Fruit fly (Drosophila melanogaster) whole organism: ENCODE results near the gene muc.

Experiments
- CG8478 ChIP-seq: fragments of >200 bp; optimal IDR thresholded peaks from 2 replicates; lab custom pipeline; 2018; ENCODE audit warnings: inconsistent platforms
- Dll ChIP-seq: fragments of >200 bp; optimal IDR thresholded peaks from 2 replicates; lab custom pipeline; 2017
- EcR ChIP-seq, 2 experiments: fragments of >200 bp; optimal IDR thresholded peaks; 2 replicates each; lab custom pipeline; 2017; ENCODE audit warnings: missing biosample characterization in 2 of 2, missing genetic modification characterization in 2 of 2, missing genetic modification reagents in 2 of 2
- pan ChIP-seq: fragments of >200 bp; optimal IDR thresholded peaks from 2 replicates; lab custom pipeline; 2017
- psq ChIP-seq: fragments of >200 bp; optimal IDR thresholded peaks from 2 replicates; lab custom pipeline; 2017
- usp ChIP-seq: fragments of >200 bp; optimal IDR thresholded peaks from 2 replicates; lab custom pipeline; 2017; ENCODE audit warnings: missing biosample characterization, missing genetic modification characterization, mixed read lengths

muc gene

dm6 chr2L:7424282-7424905 lies 2.3 kb upstream of the muc start:
- TF ChIP-seq psq (lab: Kevin White, UChicago) (no peak), EcR (GFP tag; optimal IDR thresholded peaks at IDR 0.05; lab: Kevin White, UChicago) (no peak), Dll (no peak), CG8478 (peak; percentile 16), usp (GFP tag; lab: Kevin White, UChicago) (no peak)

DNA sequence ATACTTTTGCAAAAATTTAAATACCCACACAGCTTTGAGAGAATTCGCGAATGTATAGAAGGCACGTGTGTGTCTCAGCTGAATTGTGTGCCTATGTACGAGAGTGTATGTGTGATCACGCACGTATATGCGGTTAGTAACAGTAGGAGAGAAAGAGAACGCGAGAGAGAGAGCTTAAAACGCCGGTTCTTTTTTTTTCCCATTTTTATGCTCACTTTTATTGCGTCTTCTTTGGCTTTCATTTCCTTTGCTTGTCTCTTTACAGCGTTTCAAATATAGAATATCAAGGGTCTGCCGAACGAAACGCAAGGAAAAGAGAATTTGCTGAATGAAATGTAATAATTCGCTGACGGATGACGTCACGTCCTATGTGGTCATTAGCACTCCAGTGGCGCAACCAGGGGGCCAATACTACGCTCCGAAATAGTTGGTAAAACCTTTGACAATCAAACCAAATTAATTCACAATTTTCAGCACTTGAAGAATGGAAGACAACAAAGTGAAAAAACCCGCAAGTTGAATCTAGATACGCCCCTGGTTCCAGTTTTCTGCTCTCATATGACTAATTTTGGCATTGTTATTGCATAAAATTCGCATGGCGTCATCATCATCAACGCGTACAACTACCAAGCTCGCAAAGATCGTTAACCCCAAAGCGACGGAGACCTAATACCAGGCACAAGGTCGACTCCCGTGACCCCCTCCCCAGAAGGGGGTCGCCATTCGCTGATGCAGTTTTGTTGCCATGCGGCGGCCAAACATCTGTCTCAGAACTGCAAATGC lies 1.6 kb upstream of the muc start:
- TF ChIP-seq CG8478 (no peak), EcR (GFP tag; optimal IDR thresholded peaks at IDR 0.05; lab: Kevin White, UChicago) (peak in 1 of 2 experiments; percentile 64), pan (lab: Kevin White, UChicago) (no peak), usp (GFP tag; lab: Kevin White, UChicago) (no peak), psq (lab: Kevin White, UChicago) (peak; percentile 19)

DNA sequence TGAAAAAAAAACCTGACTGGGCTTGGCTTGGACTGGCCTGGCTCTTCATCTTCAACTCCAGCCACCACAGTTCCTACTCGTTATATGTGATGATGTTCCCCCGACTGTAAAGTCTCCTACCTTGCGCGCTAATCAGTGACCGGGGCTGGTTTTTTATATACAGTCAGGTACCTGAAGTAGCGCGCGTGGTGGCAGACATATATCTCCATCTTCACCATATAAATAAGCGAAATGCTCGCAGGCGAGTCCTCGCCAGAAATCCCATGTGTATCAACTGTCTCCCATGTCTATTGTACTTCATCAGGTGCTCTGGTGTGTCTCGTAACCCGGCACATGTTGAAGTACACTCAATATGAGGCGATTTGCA lies 993 bp upstream of the muc start:
- TF ChIP-seq usp (GFP tag; lab: Kevin White, UChicago) = no peak
- TF ChIP-seq EcR (GFP tag; optimal IDR thresholded peaks at IDR 0.05; lab: Kevin White, UChicago) = no peak
- no peak for TF ChIP-seq Dll
- TF ChIP-seq psq (lab: Kevin White, UChicago) = no peak
- TF ChIP-seq pan (lab: Kevin White, UChicago) = no peak
- TF ChIP-seq CG8478 = no peak

DNA sequence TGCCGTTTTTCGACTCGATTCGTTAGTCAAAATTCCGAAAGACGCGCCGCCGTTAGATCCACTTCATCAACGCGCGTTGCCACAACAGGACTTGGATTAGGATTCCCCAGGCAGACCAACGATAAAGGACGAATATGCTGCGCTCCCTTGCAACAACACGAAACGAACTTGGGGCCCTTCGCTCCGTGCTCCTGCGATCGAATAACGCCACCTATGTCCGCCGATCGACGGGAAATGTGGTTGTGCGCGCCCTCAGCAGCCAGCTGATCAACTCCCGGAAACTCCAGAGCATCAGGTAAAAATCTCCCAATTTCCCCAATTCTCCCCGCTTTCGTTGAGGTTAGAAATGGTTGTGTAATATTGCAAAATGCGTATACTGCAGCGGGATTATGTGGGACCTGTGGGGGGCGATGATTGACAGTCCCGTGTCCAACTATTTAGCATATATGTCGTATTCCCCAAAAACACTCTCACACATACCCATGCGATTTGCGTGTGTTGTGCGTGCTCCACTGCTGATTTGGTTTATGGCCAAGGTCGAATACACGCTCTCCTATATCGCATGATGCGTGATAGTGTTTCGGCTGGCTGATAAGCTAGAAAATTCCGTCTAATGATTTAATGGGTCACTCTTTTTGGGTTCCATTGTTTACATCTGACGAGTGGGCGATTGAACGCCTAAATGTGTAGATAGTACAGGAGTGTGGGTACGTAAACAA lies 560 bp downstream of the muc start:
- TF ChIP-seq psq (lab: Kevin White, UChicago) = no peak
- TF ChIP-seq usp (GFP tag; lab: Kevin White, UChicago) = no peak
- no peak for TF ChIP-seq EcR (GFP tag; optimal IDR thresholded peaks at IDR 0.05; lab: Kevin White, UChicago)
- no peak for TF ChIP-seq Dll
- TF ChIP-seq CG8478 = no peak
- TF ChIP-seq pan (lab: Kevin White, UChicago) = no peak

DNA sequence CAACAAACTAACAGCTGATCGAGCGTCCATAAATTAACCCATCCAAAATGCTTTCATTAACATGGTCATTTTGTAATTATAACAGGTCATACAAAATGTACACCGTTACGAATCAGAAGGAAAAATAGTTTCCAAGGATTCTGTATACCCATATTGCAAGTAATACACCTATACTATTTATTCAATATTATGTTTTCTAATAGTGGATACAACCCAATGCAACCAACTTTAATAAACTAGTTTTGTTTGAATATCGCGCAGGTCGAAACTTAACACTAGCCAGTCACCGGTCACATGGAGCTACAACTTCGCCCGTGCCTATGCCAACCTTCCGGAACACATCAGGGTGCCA lies 1.1 kb downstream of the muc start:
- TF ChIP-seq pan (lab: Kevin White, UChicago) (peak; percentile 51), usp (GFP tag; lab: Kevin White, UChicago) (no peak)

DNA sequence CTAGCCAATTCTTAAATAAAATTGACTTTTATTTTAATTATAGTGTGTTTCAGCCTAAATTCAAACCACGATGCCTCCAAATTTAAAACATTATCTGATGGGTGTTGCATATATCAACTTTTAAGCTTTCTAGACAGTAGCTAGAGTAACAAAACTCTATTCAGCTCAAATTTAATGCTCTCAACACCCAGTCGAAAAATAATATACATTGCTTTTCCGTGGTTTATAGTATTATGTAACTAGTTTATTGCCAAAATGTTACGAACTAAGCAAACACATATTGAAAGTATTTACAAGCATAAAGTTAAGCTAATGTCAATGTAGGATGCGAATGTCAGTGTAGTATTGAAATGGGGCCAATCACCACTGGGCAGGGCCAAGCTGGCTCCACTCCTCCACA lies 3.6 kb downstream of the muc start:
- TF ChIP-seq psq (lab: Kevin White, UChicago) (no peak), EcR (GFP tag; optimal IDR thresholded peaks at IDR 0.05; lab: Kevin White, UChicago) (no peak), Dll (no peak), usp (GFP tag; lab: Kevin White, UChicago) (no peak), CG8478 (no peak), pan (lab: Kevin White, UChicago) (no peak)

DNA sequence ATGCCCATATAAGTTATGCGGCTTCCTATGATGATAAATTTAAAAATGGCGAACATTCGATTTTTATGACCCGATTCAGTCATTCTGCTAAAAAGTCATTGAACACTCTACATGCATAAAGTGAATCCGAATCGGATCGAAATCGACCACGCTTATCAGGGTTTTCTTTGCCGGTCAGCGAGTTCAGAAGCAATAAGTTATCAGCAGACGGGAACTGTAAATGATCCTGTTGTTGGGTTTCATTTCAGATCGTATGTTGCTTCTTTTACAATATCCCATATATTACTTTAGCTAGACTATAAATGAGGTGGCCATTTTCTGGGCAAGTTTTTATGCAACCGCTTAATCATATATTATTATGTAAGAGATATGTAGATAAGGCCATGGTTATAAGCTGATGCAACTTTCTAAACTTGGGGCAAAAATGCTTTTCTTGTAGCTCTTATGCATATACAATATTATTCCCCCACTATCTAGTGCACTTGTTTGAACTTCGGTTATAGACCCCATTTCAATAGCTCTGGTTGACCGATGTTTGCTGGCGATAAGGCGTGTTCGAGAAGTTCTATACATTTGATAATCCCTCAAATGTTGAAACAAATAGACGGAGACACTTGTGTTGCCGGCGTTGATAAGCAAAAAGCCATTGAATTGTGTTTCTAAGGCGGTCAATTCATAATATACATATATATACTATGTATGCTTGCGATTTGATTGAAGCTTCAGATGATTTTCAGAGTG lies 5.4 kb downstream of the muc start:
- TF ChIP-seq psq (lab: Kevin White, UChicago) (no peak), pan (lab: Kevin White, UChicago) (no peak), CG8478 (no peak), Dll (no peak), EcR (GFP tag; optimal IDR thresholded peaks at IDR 0.05; lab: Kevin White, UChicago) (no peak), usp (GFP tag; lab: Kevin White, UChicago) (no peak)

DNA sequence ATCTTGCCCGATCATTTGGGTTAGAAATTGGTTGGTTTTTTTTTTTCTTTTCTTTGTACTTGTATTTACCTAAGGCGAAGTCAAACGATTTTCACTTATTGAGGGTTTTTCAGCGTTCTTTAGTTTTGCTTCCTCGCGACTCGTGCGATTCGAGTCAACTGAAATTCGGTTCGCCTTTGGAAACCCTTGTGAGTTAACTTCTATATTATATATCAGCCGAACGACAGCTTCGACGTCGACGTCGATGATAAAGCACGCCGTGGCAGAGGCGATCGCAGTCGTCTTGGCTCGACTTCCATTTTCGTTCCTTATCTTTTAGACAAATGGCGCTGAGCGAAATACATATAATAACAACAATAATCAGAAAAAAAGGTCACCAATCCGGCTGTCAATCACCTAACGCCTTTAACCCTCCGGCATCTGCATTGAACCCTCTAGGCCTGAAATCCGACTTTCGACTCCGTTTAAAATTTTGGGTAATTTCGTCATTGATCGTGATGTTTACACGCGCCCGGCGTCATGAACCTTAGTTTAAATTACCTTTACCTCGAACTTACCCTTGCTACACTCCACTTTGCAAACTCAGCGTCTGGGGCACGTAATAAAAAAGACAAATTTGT lies 6.8 kb downstream of the muc start, which contains the start of gene CG5958:
Gene CG5958, minus strand, starts transcription at position 180 of the 620 bp plus-strand sequence.
- TF ChIP-seq CG8478 (no peak), Dll (no peak), usp (GFP tag; lab: Kevin White, UChicago) (no peak), psq (lab: Kevin White, UChicago) (no peak), pan (lab: Kevin White, UChicago) (no peak), EcR (GFP tag; optimal IDR thresholded peaks at IDR 0.05; lab: Kevin White, UChicago) (no peak)

DNA sequence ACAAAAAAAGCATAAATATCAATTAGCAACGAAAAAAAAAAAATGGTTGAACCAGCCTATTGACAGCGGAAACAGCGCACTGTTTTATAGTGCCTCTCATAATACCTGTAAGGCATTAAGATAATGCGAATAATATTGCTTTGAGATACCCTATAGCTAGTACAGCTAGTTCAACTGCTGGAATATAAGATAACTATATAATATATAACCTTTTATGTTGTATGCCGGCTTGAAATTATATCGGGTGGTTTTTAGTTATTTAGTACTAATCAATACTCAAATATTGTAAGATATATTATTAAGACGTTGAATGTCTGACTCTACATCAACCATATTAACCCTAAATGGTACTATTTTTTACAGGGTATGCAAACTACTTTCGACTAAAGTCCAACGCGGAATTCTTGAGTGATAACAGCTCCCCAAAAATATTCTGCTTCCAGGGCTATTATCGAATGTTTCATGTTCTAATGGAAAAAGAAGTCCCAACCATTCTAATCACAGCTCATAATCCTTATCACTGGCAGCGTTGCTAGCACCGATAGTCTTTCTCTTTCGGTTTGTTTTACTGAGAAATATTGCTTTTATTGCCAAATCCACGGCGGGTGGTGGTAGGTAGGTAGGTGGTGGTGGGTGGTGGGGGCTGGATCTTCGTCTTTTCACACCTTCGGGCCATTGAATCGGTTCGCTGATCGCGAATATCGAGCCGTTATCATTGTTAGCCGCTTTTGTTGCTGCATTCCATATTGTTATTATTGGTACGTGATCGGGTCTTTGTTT lies 7.5 kb downstream of the muc start:
- TF ChIP-seq Dll (no peak), pan (lab: Kevin White, UChicago) (no peak), EcR (GFP tag; optimal IDR thresholded peaks at IDR 0.05; lab: Kevin White, UChicago) (no peak), psq (lab: Kevin White, UChicago) (no peak), CG8478 (no peak), usp (GFP tag; lab: Kevin White, UChicago) (no peak)

DNA sequence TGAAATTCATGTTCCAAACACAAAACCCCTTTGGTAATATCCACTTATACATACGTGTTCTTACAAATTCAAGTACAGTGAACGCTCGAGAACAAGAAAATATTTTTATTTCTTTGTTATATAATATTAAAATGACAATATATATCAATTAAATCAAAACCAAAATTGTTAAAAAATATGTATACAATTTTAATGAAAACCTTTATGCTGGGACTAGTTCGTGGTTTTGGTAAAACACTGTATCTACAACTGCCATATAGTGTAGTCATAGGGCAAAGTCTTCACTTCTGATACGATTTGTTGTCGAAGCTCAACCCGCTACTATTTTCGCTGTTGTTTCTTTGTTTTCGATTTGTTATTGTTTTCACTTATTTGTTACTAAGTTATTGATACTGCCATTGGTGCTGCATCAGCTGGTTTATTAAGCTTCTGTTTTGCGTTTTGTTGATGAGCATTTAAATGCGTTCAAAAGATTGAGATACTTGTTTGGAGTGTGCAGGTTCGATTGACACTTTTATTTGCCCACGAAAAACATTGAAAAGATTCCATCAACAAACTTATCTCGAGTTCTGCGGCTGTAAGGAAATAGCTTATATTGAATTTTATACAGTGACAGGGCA lies 8.2 kb downstream of the muc start:
- no peak for TF ChIP-seq EcR (GFP tag; optimal IDR thresholded peaks at IDR 0.05; lab: Kevin White, UChicago)
- no peak for TF ChIP-seq pan (lab: Kevin White, UChicago)
- TF ChIP-seq psq (lab: Kevin White, UChicago) = no peak
- no peak for TF ChIP-seq CG8478
- TF ChIP-seq Dll = no peak
- no peak for TF ChIP-seq usp (GFP tag; lab: Kevin White, UChicago)
